Fruit fly (Drosophila melanogaster) whole organism, embryonic: ENCODE data around the gene lilli.

Experiments
- Aef1 ChIP-seq: fragments of 200-800 bp; sonication (Bioruptor generic); IDR thresholded peaks from 3 replicates; pipeline ENCODE4 v1.3.6; 2022; ENCODE audit warnings: missing biosample characterization, missing genetic modification characterization
- CG10979 ChIP-seq: fragments of 200-800 bp; sonication (Bioruptor generic); optimal IDR thresholded peaks from 2 replicates; lab custom pipeline; 2018; ENCODE audit warnings: missing biosample characterization, mild to moderate bottlenecking, missing genetic modification characterization, moderate library complexity
- CG11456 ChIP-seq: fragments of 200-800 bp; sonication (Bioruptor generic); IDR thresholded peaks from 3 replicates; pipeline ENCODE4 v1.3.6; 2022; ENCODE audit warnings: missing biosample characterization, missing genetic modification characterization
- CG12071 ChIP-seq: fragments of 200-800 bp; sonication (Bioruptor generic); optimal IDR thresholded peaks from 3 replicates; lab custom pipeline; 2018; ENCODE audit warnings: missing biosample characterization, mild to moderate bottlenecking, missing genetic modification characterization
- CG12659 ChIP-seq: fragments of 200-800 bp; sonication (Bioruptor generic); optimal IDR thresholded peaks from 3 replicates; lab custom pipeline; 2017; ENCODE audit warnings: mild to moderate bottlenecking, missing biosample characterization, missing genetic modification reagents, missing genetic modification characterization
- CG12942 ChIP-seq: fragments of 200-800 bp; sonication (Bioruptor generic); optimal IDR thresholded peaks from 3 replicates; lab custom pipeline; 2016; ENCODE audit warnings: missing biosample characterization, missing genetic modification characterization
- CG14050 ChIP-seq: fragments of 200-800 bp; sonication (Bioruptor generic); IDR thresholded peaks from 3 replicates; pipeline ENCODE4 v1.3.6; 2022; ENCODE audit warnings: missing biosample characterization, missing genetic modification characterization
- CG14667 ChIP-seq: fragments of 200-800 bp; sonication (Bioruptor generic); IDR thresholded peaks from 2 replicates; pipeline ENCODE4 v1.3.6; 2022; ENCODE audit warnings: missing biosample characterization, missing genetic modification characterization
- CG14860 ChIP-seq: fragments of 200-800 bp; sonication (Bioruptor generic); IDR thresholded peaks from 3 replicates; pipeline ENCODE4 v1.3.6; 2022; ENCODE audit warnings: missing biosample characterization, missing genetic modification characterization; ENCODE audit not compliant: partially characterized antibody
- CG17385 ChIP-seq: fragments of 200-800 bp; sonication (Bioruptor generic); optimal IDR thresholded peaks from 3 replicates; lab custom pipeline; 2018; ENCODE audit warnings: missing biosample characterization, mild to moderate bottlenecking, missing genetic modification characterization
- CG17568 ChIP-seq: fragments of 200-800 bp; sonication (Bioruptor generic); optimal IDR thresholded peaks from 2 replicates; lab custom pipeline; 2018; ENCODE audit warnings: missing biosample characterization, mild to moderate bottlenecking, missing genetic modification characterization, moderate library complexity
- CG17829 ChIP-seq: fragments of 200-800 bp; optimal IDR thresholded peaks from 2 replicates; lab custom pipeline; 2019; ENCODE audit warnings: missing biosample characterization, mild to moderate bottlenecking, missing genetic modification characterization, moderate library complexity
- CG3281 ChIP-seq: fragments of 200-800 bp; sonication (Bioruptor generic); optimal IDR thresholded peaks from 3 replicates; lab custom pipeline; 2017; ENCODE audit warnings: missing biosample characterization, mild to moderate bottlenecking, missing genetic modification characterization
- CG33213 ChIP-seq: fragments of 200-800 bp; sonication (Bioruptor generic); optimal IDR thresholded peaks from 3 replicates; lab custom pipeline; 2016; ENCODE audit warnings: missing biosample characterization, missing genetic modification characterization
- CG43689 ChIP-seq: fragments of 200-800 bp; sonication (Bioruptor generic); IDR thresholded peaks from 2 replicates; pipeline ENCODE4 v1.3.6; 2022; ENCODE audit warnings: missing biosample characterization, missing genetic modification characterization
- CG4404 ChIP-seq: fragments of 200-800 bp; sonication (Bioruptor generic); IDR thresholded peaks from 2 replicates; pipeline ENCODE4 v1.3.6; 2022; ENCODE audit warnings: missing biosample characterization, missing genetic modification characterization
- CG7786 ChIP-seq: fragments of 200-800 bp; sonication (Bioruptor generic); optimal IDR thresholded peaks from 2 replicates; lab custom pipeline; 2016; ENCODE audit warnings: missing biosample characterization, missing genetic modification characterization
- CG9609 ChIP-seq: fragments of 200-800 bp; sonication (Bioruptor generic); optimal IDR thresholded peaks from 3 replicates; lab custom pipeline; 2016; ENCODE audit warnings: missing biosample characterization, missing genetic modification characterization
- Dll ChIP-seq: fragments of 200-800 bp; sonication (Bioruptor generic); IDR thresholded peaks from 4 replicates; pipeline ENCODE4 v1.3.6; 2022; ENCODE audit warnings: missing biosample characterization, missing genetic modification characterization; ENCODE audit not compliant: partially characterized antibody
- Hmr ChIP-seq: fragments of 200-800 bp; sonication (Bioruptor generic); optimal IDR thresholded peaks from 3 replicates; lab custom pipeline; 2017; ENCODE audit warnings: mild to moderate bottlenecking, missing biosample characterization, missing genetic modification reagents, missing genetic modification characterization
- MBD-R2 ChIP-seq: fragments of 200-800 bp; sonication (Bioruptor generic); IDR thresholded peaks from 2 replicates; pipeline ENCODE4 v1.3.6; 2022; ENCODE audit warnings: missing biosample characterization, missing genetic modification characterization
- Med ChIP-seq: fragments of 200-800 bp; sonication (Bioruptor generic); peaks from one replicate; lab custom pipeline; 2016; ENCODE audit warnings: missing biosample characterization, missing genetic modification characterization, mild to moderate bottlenecking, inconsistent platforms, moderate library complexity
- Mes4 ChIP-seq: fragments of 200-800 bp; sonication (Bioruptor generic); optimal IDR thresholded peaks from 2 replicates; lab custom pipeline; 2016; ENCODE audit warnings: missing biosample characterization, missing genetic modification characterization
- Sin3A ChIP-seq: fragments of >200 bp; optimal IDR thresholded peaks from 2 replicates; lab custom pipeline; 2018
- YL-1 ChIP-seq: fragments of 200-800 bp; sonication (Bioruptor generic); optimal IDR thresholded peaks from 3 replicates; lab custom pipeline; 2017; ENCODE audit warnings: missing biosample characterization, mild to moderate bottlenecking, missing genetic modification characterization
- amos ChIP-seq: fragments of 200-800 bp; sonication (Bioruptor generic); IDR thresholded peaks from 2 replicates; pipeline ENCODE4 v1.3.6; 2022; ENCODE audit warnings: missing biosample characterization, missing genetic modification characterization; ENCODE audit not compliant: partially characterized antibody
- bbx ChIP-seq: fragments of 200-800 bp; sonication (Bioruptor generic); IDR thresholded peaks from 2 replicates; pipeline ENCODE4 v1.3.6; 2022; ENCODE audit warnings: missing biosample characterization, missing genetic modification characterization; ENCODE audit not compliant: partially characterized antibody
- bsh ChIP-seq, 2 experiments: fragments of 200-800 bp; sonication (Bioruptor generic); optimal IDR thresholded peaks; 2 replicates each; lab custom pipeline; 2017 to 2018; ENCODE audit warnings: mild to moderate bottlenecking in 2 of 2, missing biosample characterization in 2 of 2, missing genetic modification characterization in 2 of 2, moderate library complexity in 1 of 2
- chinmo ChIP-seq: fragments of 200-800 bp; sonication (Bioruptor generic); IDR thresholded peaks from 4 replicates; pipeline ENCODE4 v1.3.6; 2022; ENCODE audit warnings: missing biosample characterization, missing genetic modification characterization; ENCODE audit not compliant: partially characterized antibody
- crc ChIP-seq: fragments of 200-800 bp; sonication (Bioruptor generic); optimal IDR thresholded peaks from 2 replicates; lab custom pipeline; 2016; ENCODE audit warnings: missing biosample characterization, missing genetic modification characterization
- dm ChIP-seq: fragments of 200-800 bp; sonication (Bioruptor generic); optimal IDR thresholded peaks from 3 replicates; lab custom pipeline; 2016; ENCODE audit warnings: missing biosample characterization, missing genetic modification characterization
- dpn ChIP-seq, 2 experiments: fragments of 200-800 bp; sonication (Bioruptor generic); optimal IDR thresholded peaks; 3 replicates each; lab custom pipeline; 2016; ENCODE audit warnings: missing biosample characterization in 2 of 2, missing genetic modification characterization in 2 of 2
- emc ChIP-seq: fragments of 200-800 bp; sonication (Bioruptor generic); optimal IDR thresholded peaks from 2 replicates; lab custom pipeline; 2016; ENCODE audit warnings: missing biosample characterization, missing genetic modification characterization
- ftz-f1 ChIP-seq: fragments of 200-800 bp; sonication (Bioruptor generic); optimal IDR thresholded peaks from 2 replicates; lab custom pipeline; 2016; ENCODE audit warnings: missing biosample characterization, missing genetic modification characterization
- gce ChIP-seq: fragments of 200-800 bp; sonication (Bioruptor generic); IDR thresholded peaks from 3 replicates; pipeline ENCODE4 v1.3.6; 2022; ENCODE audit warnings: missing biosample characterization, missing genetic modification characterization
- gfzf ChIP-seq: fragments of 200-800 bp; sonication (Bioruptor generic); optimal IDR thresholded peaks from 2 replicates; lab custom pipeline; 2016; ENCODE audit warnings: missing biosample characterization, mild to moderate bottlenecking, missing genetic modification characterization, moderate library complexity
- grau ChIP-seq: fragments of 200-800 bp; optimal IDR thresholded peaks from 3 replicates; lab custom pipeline; 2019; ENCODE audit warnings: missing biosample characterization, mild to moderate bottlenecking, missing genetic modification characterization, moderate library complexity
- hbn ChIP-seq: fragments of 200-800 bp; sonication (Bioruptor generic); IDR thresholded peaks from 2 replicates; pipeline ENCODE4 v1.3.6; 2022; ENCODE audit warnings: missing biosample characterization, missing genetic modification characterization; ENCODE audit not compliant: partially characterized antibody
- hkb ChIP-seq, 2 experiments: fragments of 200-800 bp in 1 of 2; fragments of >200 bp in 1 of 2; sonication (Bioruptor generic) in 1 of 2; IDR thresholded peaks in 1 of 2; optimal IDR thresholded peaks in 1 of 2; 2 replicates each; pipeline versions ENCODE4 v1.3.6 to Lab custom; 2017 to 2022; ENCODE audit warnings: missing biosample characterization in 1 of 2, missing genetic modification characterization in 1 of 2
- lab ChIP-seq: fragments of 200-800 bp; sonication (Bioruptor generic); optimal IDR thresholded peaks from 3 replicates; lab custom pipeline; 2017; ENCODE audit warnings: missing biosample characterization, missing genetic modification characterization, mild to moderate bottlenecking, moderate library complexity, missing genetic modification reagents
- lola ChIP-seq, 3 experiments: fragments of >200 bp in 2 of 3; fragments of 200-800 bp in 1 of 3; sonication (Bioruptor generic) in 1 of 3; optimal IDR thresholded peaks; 2 replicates each; lab custom pipeline; 2017 to 2019; ENCODE audit warnings: missing biosample characterization in 3 of 3, missing genetic modification characterization in 3 of 3, mild to moderate bottlenecking in 1 of 3, moderate library complexity in 1 of 3
- row ChIP-seq: fragments of 200-800 bp; sonication (Bioruptor generic); IDR thresholded peaks from 3 replicates; pipeline ENCODE4 v1.3.6; 2022; ENCODE audit warnings: missing biosample characterization, missing genetic modification characterization
- sd ChIP-seq: fragments of 200-800 bp; sonication (Bioruptor generic); optimal IDR thresholded peaks from 3 replicates; lab custom pipeline; 2018; ENCODE audit warnings: missing biosample characterization, mild to moderate bottlenecking, missing genetic modification characterization, moderate library complexity
- stwl ChIP-seq: fragments of 200-800 bp; sonication (Bioruptor generic); optimal IDR thresholded peaks from 3 replicates; lab custom pipeline; 2018; ENCODE audit warnings: missing biosample characterization, mild to moderate bottlenecking, missing genetic modification characterization, moderate library complexity
- tio ChIP-seq: fragments of 200-800 bp; sonication (Bioruptor generic); optimal IDR thresholded peaks from 2 replicates; lab custom pipeline; 2017; ENCODE audit warnings: missing biosample characterization, missing genetic modification characterization, inconsistent platforms
- vnd ChIP-seq: fragments of 200-800 bp; sonication (Bioruptor generic); IDR thresholded peaks from 3 replicates; pipeline ENCODE4 v1.3.6; 2022; ENCODE audit warnings: missing biosample characterization, missing genetic modification characterization; ENCODE audit not compliant: partially characterized antibody
- vvl ChIP-seq: fragments of 200-800 bp; sonication (Bioruptor generic); IDR thresholded peaks from 2 replicates; pipeline ENCODE4 v1.3.6; 2022; ENCODE audit warnings: missing biosample characterization, missing genetic modification characterization
- zen ChIP-seq: fragments of 200-800 bp; sonication (Bioruptor generic); optimal IDR thresholded peaks from 3 replicates; lab custom pipeline; 2018; ENCODE audit warnings: missing biosample characterization, mild to moderate bottlenecking, missing genetic modification characterization, moderate library complexity

Gene lilli

dm6 chr2L:2856960-2857584, 28.7 kb upstream of the lilli start, which contains the start of gene CG2991 (continued):
- TF ChIP-seq bbx (GFP tag; lab: Robert Waterston, UW), result peak; percentile 87
- TF ChIP-seq YL-1 (GFP tag; lab: Kevin White, UChicago), result peak; percentile 69
- peak; percentile 90; the same call in 1 of the 2 replicates for TF ChIP-seq amos (GFP tag; lab: Robert Waterston, UW)
- peak; percentile 64; the same call in 2 of the 3 replicates for TF ChIP-seq CG14860 (GFP tag; lab: Robert Waterston, UW)
- peak; percentile 92 for TF ChIP-seq gfzf (GFP tag; lab: Kevin White, UChicago)
- TF ChIP-seq Sin3A (lab: Kevin White, UChicago), result peak; percentile 39
- peak; percentile 45 for TF ChIP-seq grau (tag; lab: Kevin White, UChicago)
- no peak for TF ChIP-seq CG12071 (GFP tag; lab: Kevin White, UChicago)
- peak; percentile 81 for TF ChIP-seq hbn (GFP tag; lab: Robert Waterston, UW)
- TF ChIP-seq CG33213 (GFP tag; lab: Kevin White, UChicago), result peak; percentile 68
- TF ChIP-seq chinmo, result peak; percentile 90; the same call in 3 of the 4 replicates
- TF ChIP-seq dm (GFP tag; lab: Kevin White, UChicago), result peak; percentile 8
- TF ChIP-seq CG9609 (GFP tag; lab: Kevin White, UChicago), result no peak
- TF ChIP-seq crc, result no peak
- no peak for TF ChIP-seq Mes4 (GFP tag; lab: Kevin White, UChicago)
- peak; percentile 11 for TF ChIP-seq CG10979 (tag; lab: Kevin White, UChicago)
- TF ChIP-seq Dll (GFP tag; lab: Robert Waterston, UW), result peak; percentile 83
- peak; percentile 31 for TF ChIP-seq Hmr (GFP tag; lab: Kevin White, UChicago)
- TF ChIP-seq Med, result peak; percentile 85
- TF ChIP-seq stwl, result peak; percentile 84
- peak; percentile 82 for TF ChIP-seq sd (tag; lab: Kevin White, UChicago)
- TF ChIP-seq CG17829 (tag; lab: Kevin White, UChicago), result peak; percentile 75
- TF ChIP-seq MBD-R2, result peak; percentile 75
- peak; percentile 36 for TF ChIP-seq lab
- peak; percentile 6 for TF ChIP-seq CG3281 (GFP tag; lab: Kevin White, UChicago)
- no peak for TF ChIP-seq CG14050 (GFP tag; lab: Robert Waterston, UW)
- peak; percentile 75 for TF ChIP-seq CG12659 (GFP tag; lab: Kevin White, UChicago)
- TF ChIP-seq CG7786 (GFP tag; lab: Kevin White, UChicago), result no peak
- TF ChIP-seq tio, result no peak
- TF ChIP-seq CG11456 (GFP tag; lab: Robert Waterston, UW), result no peak
- TF ChIP-seq ftz-f1, result peak; percentile 15
- TF ChIP-seq emc, result no peak
- peak in 1 of 2 experiments; percentile 22 for TF ChIP-seq dpn (GFP tag; optimal IDR thresholded peaks at IDR 0.05; lab: Kevin White, UChicago)
- TF ChIP-seq CG17385 (GFP tag; lab: Kevin White, UChicago), result peak; percentile 24
- no peak for TF ChIP-seq lola (GFP tag; optimal IDR thresholded peaks at IDR 0.05; lab: Kevin White, UChicago)
- peak; percentile 59; the same call in 2 of the 3 replicates for TF ChIP-seq vnd
- TF ChIP-seq CG4404 (GFP tag; lab: Robert Waterston, UW), result no peak
- TF ChIP-seq row (GFP tag; lab: Robert Waterston, UW), result peak; percentile 60; the same call in 2 of the 3 replicates
- TF ChIP-seq CG17568, result peak; percentile 48
- no peak for TF ChIP-seq Aef1
- no peak for TF ChIP-seq hkb (optimal IDR thresholded peaks at IDR 0.05; lab: Kevin White, UChicago)
- TF ChIP-seq hkb (GFP tag; IDR thresholded peaks at IDR 0.05; lab: Robert Waterston, UW), result no peak
- peak; percentile 19 for TF ChIP-seq zen
- TF ChIP-seq gce (GFP tag; lab: Robert Waterston, UW), result no peak
- peak; percentile 55 for TF ChIP-seq vvl (GFP tag; lab: Robert Waterston, UW)
- TF ChIP-seq bsh (GFP tag; optimal IDR thresholded peaks at IDR 0.05; lab: Kevin White, UChicago), result peak in 1 of 2 experiments; percentile 3
- no peak for TF ChIP-seq CG12942
- no peak for TF ChIP-seq CG43689 (GFP tag; lab: Robert Waterston, UW)
- no peak for TF ChIP-seq CG14667 (GFP tag; lab: Robert Waterston, UW)
